Fruit fly (Drosophila melanogaster): ENCODE data around the gene P5cr.

P5cr gene

dm6 chr3R:18997388-18998287 is 31.1 kb upstream of the P5cr start (continued):
- TF ChIP-seq dimm (GFP tag; IDR thresholded peaks at IDR 0.05): peak; percentile 28; the same call in 1 of the 2 replicates
- TF ChIP-seq NfI (GFP tag; optimal IDR thresholded peaks at IDR 0.05): peak; percentile 55
- no peak for TF ChIP-seq ash1 (GFP tag; optimal IDR thresholded peaks at IDR 0.05)
- peak in 1 of 3 experiments; percentile 88 for TF ChIP-seq lola (GFP tag; optimal IDR thresholded peaks at IDR 0.05)
- peak in 1 of 3 experiments; percentile 76 for TF ChIP-seq Stat92E (GFP tag; optimal IDR thresholded peaks at IDR 0.05)
- peak in 1 of 2 experiments; percentile 69 for TF ChIP-seq Eip74EF (GFP tag; optimal IDR thresholded peaks at IDR 0.05)
- no peak for TF ChIP-seq usp (GFP tag; optimal IDR thresholded peaks at IDR 0.05)
- peak; percentile 79 for TF ChIP-seq CG6813 (GFP tag; optimal IDR thresholded peaks at IDR 0.05)
- peak; percentile 77 for TF ChIP-seq CG13424 (tag; optimal IDR thresholded peaks at IDR 0.05)
- peak; percentile 85 for TF ChIP-seq abd-A (tag; optimal IDR thresholded peaks at IDR 0.05)
- peak; percentile 48 for TF ChIP-seq CG12942 (GFP tag; optimal IDR thresholded peaks at IDR 0.05)
- TF ChIP-seq CG14965 (GFP tag; optimal IDR thresholded peaks at IDR 0.05; ENCODE audit: borderline replicate concordance): no peak
- TF ChIP-seq Mes4 (GFP tag; optimal IDR thresholded peaks at IDR 0.05): peak; percentile 76
- TF ChIP-seq zf30C (GFP tag; optimal IDR thresholded peaks at IDR 0.05): no peak
- no peak for TF ChIP-seq NK7.1 (GFP tag; optimal IDR thresholded peaks at IDR 0.05)
- peak; percentile 96 for TF ChIP-seq ci (GFP tag; IDR thresholded peaks at IDR 0.05)
- TF ChIP-seq Sox102F (GFP tag; optimal IDR thresholded peaks at IDR 0.05): peak; percentile 78
- TF ChIP-seq Mrtf (GFP tag; IDR thresholded peaks at IDR 0.05): no peak
- TF ChIP-seq CG1602 (GFP tag; optimal IDR thresholded peaks at IDR 0.05): peak; percentile 56
- TF ChIP-seq ind (GFP tag; optimal IDR thresholded peaks at IDR 0.05): no peak
- peak; percentile 37 for TF ChIP-seq CG7786 (GFP tag; optimal IDR thresholded peaks at IDR 0.05)
- peak; percentile 85 for TF ChIP-seq MTF-1 (GFP tag; optimal IDR thresholded peaks at IDR 0.05; ENCODE audit: borderline replicate concordance)
- TF ChIP-seq sug (tag; optimal IDR thresholded peaks at IDR 0.05): peak; percentile 41
- TF ChIP-seq CG8281 (tag; optimal IDR thresholded peaks at IDR 0.05): peak; percentile 64
- no peak for TF ChIP-seq zen2 (GFP tag; IDR thresholded peaks at IDR 0.05; ENCODE audit: partially characterized antibody)
- peak in 1 of 2 experiments; percentile 78 for TF ChIP-seq eve (GFP tag; optimal IDR thresholded peaks at IDR 0.05)
- peak; percentile 94 for TF ChIP-seq Lhr (GFP tag; optimal IDR thresholded peaks at IDR 0.05)
- TF ChIP-seq fd96Cb (tag; optimal IDR thresholded peaks at IDR 0.05): no peak
- TF ChIP-seq Trl (optimal IDR thresholded peaks at IDR 0.05): no peak
- TF ChIP-seq Trl (GFP tag; optimal IDR thresholded peaks at IDR 0.05): peak; percentile 25
- TF ChIP-seq danr (GFP tag; IDR thresholded peaks at IDR 0.05): peak; percentile 5; the same call in 1 of the 2 replicates
- no peak for TF ChIP-seq al (GFP tag; IDR thresholded peaks at IDR 0.05)
- peak; percentile 40 for TF ChIP-seq CG10979 (tag; optimal IDR thresholded peaks at IDR 0.05)
- TF ChIP-seq exex (tag; optimal IDR thresholded peaks at IDR 0.05): peak; percentile 5
- TF ChIP-seq Med (GFP tag): peak; percentile 79
- TF ChIP-seq bowl (GFP tag; IDR thresholded peaks at IDR 0.05): 0 out of 2 replicates have a peak, but pooled peaks have one; percentile 36
- no peak for TF ChIP-seq H15 (GFP tag; IDR thresholded peaks at IDR 0.05)
- peak; percentile 41 for TF ChIP-seq en (GFP tag; optimal IDR thresholded peaks at IDR 0.05)
- peak; percentile 56; the same call in 1 of the 4 replicates for TF ChIP-seq chinmo (GFP tag; IDR thresholded peaks at IDR 0.05; ENCODE audit: partially characterized antibody)
- TF ChIP-seq gcm (GFP tag; optimal IDR thresholded peaks at IDR 0.05): peak; percentile 92
- TF ChIP-seq CG4282 (GFP tag; optimal IDR thresholded peaks at IDR 0.05): no peak
- peak; percentile 82 for TF ChIP-seq ara (GFP tag; IDR thresholded peaks at IDR 0.05)
- peak; percentile 65 for TF ChIP-seq twi (tag; optimal IDR thresholded peaks at IDR 0.05)
- peak; percentile 96 for TF ChIP-seq CG15601 (tag; optimal IDR thresholded peaks at IDR 0.05)
- TF ChIP-seq CG13775 (GFP tag; optimal IDR thresholded peaks at IDR 0.05): peak; percentile 65
- TF ChIP-seq salm (tag; optimal IDR thresholded peaks at IDR 0.05): peak; percentile 92
- no peak for TF ChIP-seq CG30403 (GFP tag; optimal IDR thresholded peaks at IDR 0.05)
